Worm (Caenorhabditis elegans) whole organism, L1 larva: ENCODE results near the gene csb-1.

Experiments
- C16A3.4 ChIP-seq: fragments of 150-350 bp; optimal IDR thresholded peaks from 2 replicates; lab custom pipeline; 2014; ENCODE audit warnings: missing biosample characterization, missing genetic modification characterization
- F16B12.6 ChIP-seq: fragments of 150-350 bp; optimal IDR thresholded peaks from 2 replicates; lab custom pipeline; 2014; ENCODE audit warnings: missing biosample characterization, missing genetic modification characterization
- aly-2 ChIP-seq: fragments of 150-350 bp; optimal IDR thresholded peaks from 2 replicates; lab custom pipeline; 2014; ENCODE audit warnings: missing biosample characterization, missing genetic modification characterization
- ama-1 ChIP-seq: fragments of 150-350 bp; optimal IDR thresholded peaks from 2 replicates; lab custom pipeline; 2014
- blmp-1 ChIP-seq: fragments of 150-350 bp; optimal IDR thresholded peaks from 2 replicates; lab custom pipeline; 2014; ENCODE audit warnings: missing biosample characterization, missing genetic modification characterization
- ceh-88 ChIP-seq: fragments of 200-800 bp; sonication (Bioruptor generic); IDR thresholded peaks from 2 replicates; pipeline ENCODE4 v1.3.6; 2022; ENCODE audit warnings: missing genetic modification characterization, missing compliant biosample characterization
- efl-1 ChIP-seq, 4 experiments: fragments of 150-350 bp; optimal IDR thresholded peaks in 3 of 4; peaks in 1 of 4; 1 replicate in 1 of 4; 2 replicates in 3 of 4; lab custom pipeline; 2014; ENCODE audit warnings: missing biosample characterization in 2 of 4, missing genetic modification characterization in 2 of 4, missing genetic modification reagents in 2 of 4
- efl-3 ChIP-seq: fragments of 200-800 bp; sonication (Bioruptor generic); optimal IDR thresholded peaks from 2 replicates; lab custom pipeline; 2018; ENCODE audit warnings: mild to moderate bottlenecking, missing genetic modification characterization, missing compliant biosample characterization
- egl-13 ChIP-seq: sonication (generic microtip); optimal IDR thresholded peaks from 2 replicates; lab custom pipeline; 2016; ENCODE audit warnings: missing genotype, missing genetic modification reagents, missing genetic modification characterization, missing compliant biosample characterization
- egl-27 ChIP-seq, 2 experiments: fragments of 150-350 bp in 1 of 2; sonication (generic microtip); optimal IDR thresholded peaks; 3 replicates each; lab custom pipeline; 2017 to 2018; ENCODE audit warnings: missing biosample characterization in 2 of 2, missing genetic modification characterization in 2 of 2, missing genetic modification reagents in 2 of 2
- elt-2 ChIP-seq: sonication (generic microtip); optimal IDR thresholded peaks from 2 replicates; lab custom pipeline; 2016; ENCODE audit warnings: missing genetic modification characterization, mild to moderate bottlenecking, inconsistent platforms, missing compliant biosample characterization, missing genetic modification reagents
- fkh-10 ChIP-seq: sonication (generic microtip); optimal IDR thresholded peaks from 2 replicates; lab custom pipeline; 2017; ENCODE audit warnings: missing biosample characterization, missing genetic modification reagents, missing genetic modification characterization
- fkh-8 ChIP-seq: sonication (generic microtip); optimal IDR thresholded peaks from 2 replicates; lab custom pipeline; 2016; ENCODE audit warnings: mild to moderate bottlenecking, missing genetic modification characterization, missing compliant biosample characterization
- grh-1 ChIP-seq: fragments of 200-800 bp; sonication (Bioruptor generic); IDR thresholded peaks from 2 replicates; pipeline ENCODE4 v1.3.6; 2022; ENCODE audit warnings: missing genetic modification reagents, missing genetic modification characterization, missing compliant biosample characterization
- hlh-17 ChIP-seq: fragments of 200-800 bp; sonication (Bioruptor generic); optimal IDR thresholded peaks from 2 replicates; lab custom pipeline; 2018; ENCODE audit warnings: missing genetic modification characterization, mild to moderate bottlenecking, missing compliant biosample characterization, moderate library complexity, borderline replicate concordance
- hlh-4 ChIP-seq: sonication (generic microtip); optimal IDR thresholded peaks from 2 replicates; lab custom pipeline; 2016; ENCODE audit warnings: mild to moderate bottlenecking, missing genetic modification characterization, missing compliant biosample characterization
- irx-1 ChIP-seq: sonication (generic microtip); optimal IDR thresholded peaks from 2 replicates; lab custom pipeline; 2016; ENCODE audit warnings: missing genetic modification characterization, missing compliant biosample characterization
- lin-13 ChIP-seq: fragments of 150-350 bp; optimal IDR thresholded peaks from 2 replicates; lab custom pipeline; 2014; ENCODE audit warnings: missing biosample characterization, missing genetic modification reagents, missing genetic modification characterization
- lin-14 ChIP-seq: fragments of 200-800 bp; sonication (Bioruptor generic); optimal IDR thresholded peaks from 2 replicates; lab custom pipeline; 2018; ENCODE audit warnings: mild to moderate bottlenecking, missing genetic modification characterization, moderate library complexity, missing compliant biosample characterization
- lin-15B ChIP-seq: fragments of 150-350 bp; sonication (generic microtip); optimal IDR thresholded peaks from 3 replicates; lab custom pipeline; 2014; ENCODE audit warnings: missing biosample characterization, missing genetic modification characterization
- lin-35 ChIP-seq, 2 experiments: fragments of 150-350 bp; optimal IDR thresholded peaks; 2 replicates each; lab custom pipeline; 2014; ENCODE audit warnings: missing biosample characterization in 2 of 2, missing genetic modification characterization in 2 of 2, missing genetic modification reagents in 2 of 2
- lin-39 ChIP-seq: fragments of 150-350 bp; optimal IDR thresholded peaks from 2 replicates; lab custom pipeline; 2014; ENCODE audit warnings: missing biosample characterization, missing genetic modification reagents, missing genetic modification characterization
- mdl-1 ChIP-seq, 2 experiments: fragments of 150-350 bp; optimal IDR thresholded peaks; 2 replicates each; lab custom pipeline; 2014 to 2017; ENCODE audit warnings: missing biosample characterization in 2 of 2, missing genetic modification characterization in 2 of 2, inconsistent platforms in 1 of 2
- mep-1 ChIP-seq: fragments of 150-350 bp; optimal IDR thresholded peaks from 2 replicates; lab custom pipeline; 2014; ENCODE audit warnings: missing biosample characterization, missing genetic modification characterization
- nhr-12 ChIP-seq: sonication (generic microtip); optimal IDR thresholded peaks from 2 replicates; lab custom pipeline; 2017; ENCODE audit warnings: missing biosample characterization, missing genetic modification characterization
- nhr-19 ChIP-seq: fragments of 200-800 bp; sonication (Bioruptor generic); conservative IDR thresholded peaks from 2 replicates; pipeline ENCODE4 v1.3.6; 2022; ENCODE audit warnings: missing genetic modification characterization, missing compliant biosample characterization
- nhr-20 ChIP-seq: sonication (generic microtip); optimal IDR thresholded peaks from 2 replicates; lab custom pipeline; 2016; ENCODE audit warnings: mild to moderate bottlenecking, missing genetic modification characterization, missing compliant biosample characterization
- nhr-237 ChIP-seq: fragments of 150-350 bp; optimal IDR thresholded peaks from 2 replicates; lab custom pipeline; 2014; ENCODE audit warnings: missing biosample characterization, missing genetic modification characterization
- nhr-28 ChIP-seq: fragments of 150-350 bp; optimal IDR thresholded peaks from 2 replicates; lab custom pipeline; 2014; ENCODE audit warnings: missing biosample characterization, missing genetic modification characterization
- nhr-77 ChIP-seq: fragments of 150-350 bp; optimal IDR thresholded peaks from 2 replicates; lab custom pipeline; 2014; ENCODE audit warnings: missing biosample characterization, missing genetic modification characterization
- nhr-84 ChIP-seq: sonication (generic microtip); optimal IDR thresholded peaks from 2 replicates; lab custom pipeline; 2017; ENCODE audit warnings: missing biosample characterization, missing genetic modification characterization
- nhr-85 ChIP-seq: sonication (generic microtip); peaks from one replicate; lab custom pipeline; 2016; ENCODE audit warnings: missing genetic modification characterization, inconsistent platforms, missing compliant biosample characterization
- pag-3 ChIP-seq: sonication (generic microtip); optimal IDR thresholded peaks from 2 replicates; lab custom pipeline; 2017; ENCODE audit warnings: missing genetic modification characterization, mild to moderate bottlenecking, missing compliant biosample characterization, antibody characterized with exemption, borderline replicate concordance; ENCODE audit not compliant: insufficient read depth
- pqm-1 ChIP-seq: sonication (generic microtip); optimal IDR thresholded peaks from 3 replicates; lab custom pipeline; 2017; ENCODE audit warnings: missing biosample characterization, missing genetic modification characterization
- rnt-1 ChIP-seq: sonication (generic microtip); optimal IDR thresholded peaks from 2 replicates; lab custom pipeline; 2016; ENCODE audit warnings: mild to moderate bottlenecking, missing genetic modification characterization, moderate library complexity, missing compliant biosample characterization
- skn-1 ChIP-seq: fragments of 150-350 bp; optimal IDR thresholded peaks from 2 replicates; lab custom pipeline; 2014; ENCODE audit warnings: missing biosample characterization, missing genetic modification characterization
- snpc-4 ChIP-seq: fragments of 150-350 bp; optimal IDR thresholded peaks from 2 replicates; lab custom pipeline; 2014; ENCODE audit warnings: missing biosample characterization, missing genetic modification characterization
- sox-4 ChIP-seq: sonication (generic microtip); optimal IDR thresholded peaks from 2 replicates; lab custom pipeline; 2016; ENCODE audit warnings: missing genetic modification characterization, missing compliant biosample characterization
- sptf-1 ChIP-seq: fragments of 150-350 bp; optimal IDR thresholded peaks from 2 replicates; lab custom pipeline; 2014; ENCODE audit warnings: missing biosample characterization, missing genetic modification characterization
- tbx-2 ChIP-seq: sonication (generic microtip); optimal IDR thresholded peaks from 2 replicates; lab custom pipeline; 2016; ENCODE audit warnings: missing genetic modification characterization, missing compliant biosample characterization
- unc-130 ChIP-seq: fragments of 150-350 bp; optimal IDR thresholded peaks from 2 replicates; lab custom pipeline; 2017; ENCODE audit warnings: missing biosample characterization, missing genetic modification characterization, inconsistent platforms
- unc-62 ChIP-seq: fragments of 150-350 bp; optimal IDR thresholded peaks from 2 replicates; lab custom pipeline; 2014; ENCODE audit warnings: missing biosample characterization, missing genetic modification reagents, missing genetic modification characterization
- unc-98 ChIP-seq: fragments of 200-800 bp; sonication (Bioruptor generic); IDR thresholded peaks from 2 replicates; pipeline ENCODE4 v1.3.6; 2022; ENCODE audit warnings: missing genetic modification characterization, missing compliant biosample characterization
- vab-15 ChIP-seq: sonication (generic microtip); optimal IDR thresholded peaks from 2 replicates; lab custom pipeline; 2017; ENCODE audit warnings: missing genotype, mild to moderate bottlenecking, missing genetic modification characterization, missing compliant biosample characterization

csb-1 gene

DNA sequence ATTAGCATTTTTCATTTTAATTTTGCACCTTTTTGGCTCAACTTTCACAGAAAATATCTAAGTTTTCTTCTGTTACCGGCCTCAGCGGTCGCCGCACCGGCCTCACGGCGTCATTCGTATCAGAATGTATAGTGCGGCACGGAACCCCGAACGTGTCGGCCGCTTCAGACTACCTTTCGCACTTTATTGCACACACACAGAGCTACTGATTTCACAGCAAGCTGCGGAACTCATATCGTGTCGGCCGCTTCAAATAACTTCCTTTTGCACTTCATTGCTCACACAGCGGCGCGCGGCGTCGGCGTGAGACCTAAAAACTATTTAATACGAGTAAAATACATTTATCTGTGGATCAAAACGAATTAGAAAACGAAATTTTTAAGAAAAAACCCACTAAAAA, 18.8 kb upstream of the csb-1 start:
- TF ChIP-seq pqm-1 (tag; lab: Kevin White, UChicago) (no peak), snpc-4 (tag; lab: Kevin White, UChicago) (peak; percentile 15), sox-4 (tag; lab: Kevin White, UChicago) (no peak), nhr-19 (GFP tag; lab: Robert Waterston, UW) (no peak), lin-15B (tag; lab: Kevin White, UChicago) (no peak), fkh-8 (tag; lab: Kevin White, UChicago) (no peak), egl-13 (tag; lab: Kevin White, UChicago) (no peak)

DNA sequence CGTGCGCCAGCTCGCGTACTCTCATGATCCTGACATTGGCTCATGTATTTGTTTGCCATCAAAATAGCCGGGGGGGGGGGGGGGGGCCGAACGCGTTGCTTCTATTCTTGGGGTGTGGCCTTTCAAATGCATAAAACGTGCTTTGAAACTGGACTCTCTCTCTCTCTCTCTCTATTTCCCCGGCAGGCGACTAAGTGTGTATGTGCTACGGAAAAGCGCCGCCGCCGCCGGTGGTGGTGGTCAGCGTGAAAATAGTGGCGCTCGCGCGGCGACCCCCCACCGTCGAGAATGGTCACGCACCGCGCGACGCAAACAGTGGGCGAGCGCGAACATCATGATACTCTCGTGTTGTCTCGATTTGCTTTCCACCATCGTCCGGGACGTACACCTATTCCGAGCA, 15.3 kb upstream of the csb-1 start:
- TF ChIP-seq nhr-77 (no peak), vab-15 (no peak), hlh-17 (no peak), C16A3.4 (tag; lab: Kevin White, UChicago) (no peak), skn-1 (tag; lab: Kevin White, UChicago) (no peak), fkh-10 (GFP tag; lab: Kevin White, UChicago) (no peak), lin-39 (tag; lab: Kevin White, UChicago) (no peak), ama-1 (lab: Kevin White, UChicago) (no peak)
- TF ChIP-seq, all 84 proteins: peak for 0

ce11 chrX:15878785-15879184, 13.1 kb upstream of the csb-1 start, which contains the start of gene gmeb-2:
Gene gmeb-2, plus strand, starts transcription at chrX:15879085.
- TF ChIP-seq nhr-12 (no peak), pqm-1 (tag; lab: Kevin White, UChicago) (no peak), nhr-77 (peak; percentile 26), lin-14 (GFP tag; lab: Kevin White, UChicago) (peak; percentile 23), C16A3.4 (tag; lab: Kevin White, UChicago) (no peak)

DNA sequence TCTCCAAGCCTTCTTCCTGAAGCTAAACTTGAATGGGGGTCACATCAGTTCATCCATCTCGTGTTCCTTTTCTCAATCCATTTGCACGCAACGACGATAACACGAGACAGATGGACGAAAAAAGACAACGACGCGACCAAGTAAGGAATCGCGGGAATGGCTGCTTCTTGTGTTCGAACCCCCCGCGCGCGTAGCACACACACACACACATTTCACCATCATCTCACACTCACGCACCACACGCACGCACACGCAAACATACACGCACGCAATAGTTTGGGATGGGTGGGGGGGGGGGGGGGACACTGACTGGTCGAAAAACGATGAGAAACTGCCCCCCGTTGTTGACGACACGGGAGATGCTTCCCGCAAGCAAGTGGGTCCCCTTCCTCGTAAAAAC, 11.2 kb upstream of the csb-1 start:
- TF ChIP-seq efl-1 (optimal IDR thresholded peaks at IDR 0.05; lab: Kevin White, UChicago): no peak
- TF ChIP-seq efl-1 (GFP tag; optimal IDR thresholded peaks at IDR 0.05 in 1 of 2; lab: Kevin White, UChicago): no peak
- peak; percentile 61 for TF ChIP-seq nhr-85 (tag; lab: Kevin White, UChicago)
- TF ChIP-seq lin-35 (GFP tag; optimal IDR thresholded peaks at IDR 0.05; lab: Kevin White, UChicago): no peak
- TF ChIP-seq tbx-2 (tag; lab: Kevin White, UChicago): no peak
- TF ChIP-seq lin-14 (GFP tag; lab: Kevin White, UChicago): peak; percentile 38
- no peak for TF ChIP-seq nhr-28 (tag; lab: Kevin White, UChicago)
- TF ChIP-seq, all 84 proteins: peak for 2

ce11 chrX:15869589-15869988, 3.9 kb upstream of the csb-1 start:
- peak; percentile 12 for TF ChIP-seq blmp-1 (tag; lab: Kevin White, UChicago)
- TF ChIP-seq unc-98 (GFP tag; lab: Robert Waterston, UW): no peak
- no peak for TF ChIP-seq mdl-1 (tag; optimal IDR thresholded peaks at IDR 0.05; lab: Kevin White, UChicago)
- no peak for TF ChIP-seq pag-3 (tag; lab: Kevin White, UChicago)

ce11 chrX:15860556-15861008, 5.1 kb downstream of the csb-1 start, which contains the start of gene F53H4.6:
Gene F53H4.6, minus strand, starts transcription at chrX:15860606.
- TF ChIP-seq unc-98 (GFP tag; lab: Robert Waterston, UW): no peak
- TF ChIP-seq nhr-237 (tag; lab: Kevin White, UChicago): no peak
- no peak for TF ChIP-seq hlh-4
- no peak for TF ChIP-seq aly-2 (tag; lab: Kevin White, UChicago)
- no peak for TF ChIP-seq irx-1 (tag; lab: Kevin White, UChicago)
- TF ChIP-seq rnt-1 (tag; lab: Kevin White, UChicago): peak; percentile 42
- TF ChIP-seq egl-27 (tag; optimal IDR thresholded peaks at IDR 0.05; lab: Kevin White, UChicago): no peak
- TF ChIP-seq F16B12.6 (tag; lab: Kevin White, UChicago): no peak
- no peak for TF ChIP-seq efl-3 (GFP tag; lab: Kevin White, UChicago)
- TF ChIP-seq lin-13 (GFP tag; lab: Kevin White, UChicago): no peak
- TF ChIP-seq grh-1 (GFP tag; lab: Robert Waterston, UW): peak; percentile 58
- TF ChIP-seq unc-130 (tag; lab: Kevin White, UChicago): no peak
- no peak for TF ChIP-seq unc-62
- TF ChIP-seq elt-2 (tag; lab: Kevin White, UChicago): no peak
- no peak for TF ChIP-seq sptf-1 (tag; lab: Kevin White, UChicago)
- TF ChIP-seq skn-1 (tag; lab: Kevin White, UChicago): no peak
- no peak for TF ChIP-seq nhr-84 (tag; lab: Kevin White, UChicago)
- TF ChIP-seq ceh-88 (GFP tag; lab: Robert Waterston, UW): peak; percentile 78
- TF ChIP-seq nhr-20: peak; percentile 24
- no peak for TF ChIP-seq mep-1 (tag; lab: Kevin White, UChicago)
